Fruit fly (Drosophila melanogaster) whole organism, pupa: Measurements from ENCODE around the gene geko.

ENCODE experiments used
- CG10348 ChIP-seq: fragments of 200-800 bp; sonication (Bioruptor generic); IDR thresholded peaks from 2 replicates; pipeline ENCODE4 v1.3.6; 2022; ENCODE audit warnings: missing biosample characterization, missing genetic modification characterization
- CG13204 ChIP-seq: fragments of 200-800 bp; sonication (Bioruptor generic); optimal IDR thresholded peaks from 2 replicates; lab custom pipeline; 2018; ENCODE audit warnings: missing biosample characterization, mild to moderate bottlenecking, missing genetic modification characterization, moderate library complexity
- CG14655 ChIP-seq: fragments of 200-800 bp; sonication (Bioruptor generic); optimal IDR thresholded peaks from 3 replicates; lab custom pipeline; 2017; ENCODE audit warnings: mild to moderate bottlenecking, missing biosample characterization, missing genetic modification reagents, missing genetic modification characterization
- CG17806 ChIP-seq: fragments of 200-800 bp; sonication (Bioruptor generic); optimal IDR thresholded peaks from 2 replicates; lab custom pipeline; 2018; ENCODE audit warnings: missing biosample characterization, mild to moderate bottlenecking, missing genetic modification characterization, moderate library complexity
- CG32121 ChIP-seq: fragments of 200-800 bp; sonication (Bioruptor generic); IDR thresholded peaks from 2 replicates; pipeline ENCODE4 v1.3.6; 2022; ENCODE audit warnings: missing biosample characterization, missing genetic modification characterization
- Pif1A ChIP-seq: fragments of 200-800 bp; sonication (Bioruptor generic); optimal IDR thresholded peaks from 3 replicates; lab custom pipeline; 2016; ENCODE audit warnings: missing biosample characterization, missing genetic modification characterization
- Pif1B ChIP-seq: fragments of 200-800 bp; sonication (Bioruptor generic); optimal IDR thresholded peaks from 3 replicates; lab custom pipeline; 2016; ENCODE audit warnings: missing biosample characterization, missing genetic modification characterization
- fd96Ca ChIP-seq: fragments of 200-800 bp; sonication (Bioruptor generic); IDR thresholded peaks from 3 replicates; pipeline ENCODE4 v1.3.6; 2022; ENCODE audit warnings: missing biosample characterization, missing genetic modification characterization
- rn ChIP-seq: fragments of 200-800 bp; sonication (Bioruptor generic); IDR thresholded peaks from 2 replicates; pipeline ENCODE4 v1.3.6; 2022; ENCODE audit warnings: missing biosample characterization, missing genetic modification characterization

dm6 chr3L:18184762-18185161, 45.6 kb downstream of the geko start:
- no peak for TF ChIP-seq Pif1A
- peak; percentile 55 for TF ChIP-seq CG13204
- no peak for TF ChIP-seq CG10348 (GFP tag; lab: Robert Waterston, UW)
- peak; percentile 12; the same call in 1 of the 3 replicates for TF ChIP-seq fd96Ca (GFP tag; lab: Robert Waterston, UW)
- no peak for TF ChIP-seq CG14655 (GFP tag; lab: Kevin White, UChicago)
- TF ChIP-seq CG32121 (GFP tag; lab: Robert Waterston, UW): 0 out of 2 replicates have a peak, but pooled peaks have one; percentile 20
- TF ChIP-seq Pif1B: no peak
- TF ChIP-seq CG17806 (tag; lab: Kevin White, UChicago): no peak
- TF ChIP-seq rn (GFP tag; lab: Robert Waterston, UW): no peak
